Worm (Caenorhabditis elegans) whole organism, young adult: Measurements from ENCODE around the gene sodh-2.

Experiments used
- B0261.1 ChIP-seq: sonication (generic microtip); optimal IDR thresholded peaks from 2 replicates; lab custom pipeline; 2016; ENCODE audit warnings: mild to moderate bottlenecking, missing genetic modification characterization, moderate library complexity, missing compliant biosample characterization
- B0336.3 ChIP-seq: fragments of 200-800 bp; sonication (Bioruptor generic); IDR thresholded peaks from 2 replicates; pipeline ENCODE4 v1.3.6; 2022; ENCODE audit warnings: missing genetic modification characterization, missing compliant biosample characterization
- F22D6.2 ChIP-seq: sonication (generic microtip); optimal IDR thresholded peaks from 2 replicates; lab custom pipeline; 2016; ENCODE audit warnings: mild to moderate bottlenecking, missing genetic modification characterization, missing compliant biosample characterization
- F55B11.4 ChIP-seq: sonication (generic microtip); optimal IDR thresholded peaks from 2 replicates; lab custom pipeline; 2016; ENCODE audit warnings: missing compliant biosample characterization, missing genetic modification characterization, borderline replicate concordance; ENCODE audit not compliant: insufficient read depth
- K11D2.4 ChIP-seq: fragments of 200-800 bp; sonication (Bioruptor generic); IDR thresholded peaks from 2 replicates; pipeline ENCODE4 v1.3.6; 2022; ENCODE audit warnings: missing genetic modification reagents, missing genetic modification characterization, missing compliant biosample characterization
- K12H6.12 ChIP-seq: fragments of 200-800 bp; sonication (Bioruptor generic); optimal IDR thresholded peaks from 2 replicates; lab custom pipeline; 2018; ENCODE audit warnings: mild to moderate bottlenecking, missing genetic modification characterization, missing compliant biosample characterization
- Y53G8AR.9 ChIP-seq: fragments of 200-800 bp; sonication (Bioruptor generic); conservative IDR thresholded peaks from 2 replicates; pipeline ENCODE4 v1.3.6; 2022; ENCODE audit warnings: missing genetic modification reagents, missing genetic modification characterization, missing compliant biosample characterization
- ZK185.1 ChIP-seq: sonication (generic microtip); optimal IDR thresholded peaks from 2 replicates; lab custom pipeline; 2016; ENCODE audit warnings: mild to moderate bottlenecking, missing genetic modification characterization, missing compliant biosample characterization; ENCODE audit not compliant: poor library complexity, severe bottlenecking
- attf-3 ChIP-seq: fragments of 200-800 bp; sonication (Bioruptor generic); conservative IDR thresholded peaks from 2 replicates; pipeline ENCODE4 v1.3.6; 2022; ENCODE audit warnings: missing genetic modification reagents, missing genetic modification characterization, missing compliant biosample characterization
- attf-5 ChIP-seq: fragments of 200-800 bp; sonication (Bioruptor generic); optimal IDR thresholded peaks from 2 replicates; lab custom pipeline; 2018; ENCODE audit warnings: mild to moderate bottlenecking, missing genetic modification characterization, missing compliant biosample characterization
- cebp-1 ChIP-seq, 2 experiments: fragments of 200-800 bp in 1 of 2; sonication (Bioruptor generic) in 1 of 2; sonication (generic microtip) in 1 of 2; IDR thresholded peaks in 1 of 2; optimal IDR thresholded peaks in 1 of 2; 2 replicates each; pipeline versions ENCODE4 v1.3.6 to Lab custom; 2017 to 2022; ENCODE audit warnings: missing compliant biosample characterization in 2 of 2, missing genetic modification characterization in 2 of 2, mild to moderate bottlenecking in 1 of 2, missing genetic modification reagents in 1 of 2, moderate library complexity in 1 of 2
- ceh-27 ChIP-seq: fragments of 200-800 bp; sonication (Bioruptor generic); optimal IDR thresholded peaks from 2 replicates; lab custom pipeline; 2018; ENCODE audit warnings: mild to moderate bottlenecking, missing genetic modification characterization, moderate library complexity, missing compliant biosample characterization
- ceh-79 ChIP-seq: sonication (generic microtip); optimal IDR thresholded peaks from 2 replicates; lab custom pipeline; 2017; ENCODE audit warnings: mild to moderate bottlenecking, missing genetic modification characterization, missing compliant biosample characterization
- egl-18 ChIP-seq: fragments of 200-800 bp; sonication (Bioruptor generic); IDR thresholded peaks from 2 replicates; pipeline ENCODE4 v1.3.6; 2022; ENCODE audit warnings: missing genetic modification reagents, missing genetic modification characterization, missing compliant biosample characterization
- hmg-1.2 ChIP-seq: fragments of 200-800 bp; sonication (Bioruptor generic); IDR thresholded peaks from 2 replicates; pipeline ENCODE4 v1.3.6; 2022; ENCODE audit warnings: missing genetic modification reagents, missing genetic modification characterization, missing compliant biosample characterization
- hrde-1 ChIP-seq: sonication (generic microtip); optimal IDR thresholded peaks from 2 replicates; lab custom pipeline; 2016; ENCODE audit warnings: missing genetic modification characterization, mild to moderate bottlenecking, missing compliant biosample characterization, moderate library complexity, missing genotype, missing genetic modification reagents, borderline replicate concordance
- lag-1 ChIP-seq: fragments of 200-800 bp; sonication (Bioruptor generic); IDR thresholded peaks from 2 replicates; pipeline ENCODE4 v1.3.6; 2022; ENCODE audit warnings: missing genetic modification reagents, missing genetic modification characterization, missing compliant biosample characterization
- let-607 ChIP-seq, 2 experiments: fragments of 200-800 bp in 1 of 2; sonication (Bioruptor generic) in 1 of 2; sonication (generic microtip) in 1 of 2; optimal IDR thresholded peaks; 2 replicates each; lab custom pipeline; 2016 to 2018; ENCODE audit warnings: mild to moderate bottlenecking in 2 of 2, missing compliant biosample characterization in 2 of 2, missing genetic modification characterization in 2 of 2, moderate library complexity in 2 of 2, missing genotype in 1 of 2
- lin-26 ChIP-seq: fragments of 200-800 bp; sonication (Bioruptor generic); IDR thresholded peaks from 2 replicates; pipeline ENCODE4 v1.3.6; 2022; ENCODE audit warnings: missing genetic modification reagents, missing genetic modification characterization, missing compliant biosample characterization
- lin-35 ChIP-seq, 3 experiments: fragments of 150-350 bp in 2 of 3; sonication (generic microtip) in 1 of 3; optimal IDR thresholded peaks; 2 replicates each; lab custom pipeline; 2014 to 2018; ENCODE audit warnings: missing biosample characterization in 3 of 3, missing genetic modification characterization in 3 of 3, missing genetic modification reagents in 3 of 3
- lin-40 ChIP-seq: sonication (generic microtip); optimal IDR thresholded peaks from 2 replicates; lab custom pipeline; 2016; ENCODE audit warnings: missing genetic modification characterization, mild to moderate bottlenecking, missing compliant biosample characterization, missing genotype, missing genetic modification reagents
- lsl-1 ChIP-seq: fragments of 200-800 bp; sonication (Bioruptor generic); optimal IDR thresholded peaks from 2 replicates; lab custom pipeline; 2018; ENCODE audit warnings: mild to moderate bottlenecking, missing genetic modification characterization, moderate library complexity, missing compliant biosample characterization
- lsy-27 ChIP-seq: sonication (generic microtip); optimal IDR thresholded peaks from 2 replicates; lab custom pipeline; 2017; ENCODE audit warnings: missing genetic modification characterization, mild to moderate bottlenecking, missing compliant biosample characterization, antibody characterized with exemption, missing genotype, borderline replicate concordance; ENCODE audit not compliant: insufficient read depth
- madf-3 ChIP-seq: fragments of 200-800 bp; sonication (Bioruptor generic); IDR thresholded peaks from 2 replicates; pipeline ENCODE4 v1.3.6; 2022; ENCODE audit warnings: missing genetic modification reagents, missing genetic modification characterization, missing compliant biosample characterization
- mxl-1 ChIP-seq: sonication (generic microtip); optimal IDR thresholded peaks from 2 replicates; lab custom pipeline; 2016; ENCODE audit warnings: missing genetic modification characterization, missing compliant biosample characterization
- nhr-80 ChIP-seq: sonication (generic microtip); optimal IDR thresholded peaks from 2 replicates; lab custom pipeline; 2016; ENCODE audit warnings: missing genetic modification characterization, missing compliant biosample characterization
- rec-8 ChIP-seq, 2 experiments: sonication (generic microtip); optimal IDR thresholded peaks; 2 replicates each; lab custom pipeline; 2016; ENCODE audit warnings: mild to moderate bottlenecking in 2 of 2, missing genetic modification characterization in 2 of 2, missing genetic modification reagents in 2 of 2, missing genotype in 2 of 2, missing biosample characterization in 1 of 2, missing compliant biosample characterization in 1 of 2, moderate library complexity in 1 of 2
- repo-1 ChIP-seq: sonication (generic microtip); optimal IDR thresholded peaks from 2 replicates; lab custom pipeline; 2017; ENCODE audit warnings: mild to moderate bottlenecking, missing genetic modification characterization, missing compliant biosample characterization
- rpc-1 ChIP-seq, 2 experiments: fragments of 150-350 bp in 1 of 2; sonication (generic microtip) in 1 of 2; optimal IDR thresholded peaks; 2 replicates each; lab custom pipeline; 2014 to 2018; ENCODE audit warnings: missing biosample characterization in 1 of 2, missing genetic modification characterization in 1 of 2, missing genetic modification reagents in 1 of 2, missing genotype in 1 of 2
- snpc-4 ChIP-seq, 5 experiments: fragments of 150-350 bp in 1 of 5; sonication (generic microtip) in 4 of 5; optimal IDR thresholded peaks; 2 replicates each; lab custom pipeline; 2014 to 2018; ENCODE audit warnings: missing genetic modification characterization in 5 of 5, missing biosample characterization in 3 of 5, antibody characterized with exemption in 2 of 5, mild to moderate bottlenecking in 2 of 5, missing compliant biosample characterization in 2 of 5, missing genotype in 2 of 5, moderate library complexity in 2 of 5, missing genetic modification reagents in 1 of 5
- somi-1 ChIP-seq: fragments of 200-800 bp; sonication (Bioruptor generic); optimal IDR thresholded peaks from 2 replicates; lab custom pipeline; 2018; ENCODE audit warnings: mild to moderate bottlenecking, missing genetic modification characterization, missing compliant biosample characterization
- tbp1 ChIP-seq: fragments of 200-800 bp; sonication (Bioruptor generic); optimal IDR thresholded peaks from 2 replicates; lab custom pipeline; 2018; ENCODE audit warnings: mild to moderate bottlenecking, missing genetic modification characterization, missing compliant biosample characterization
- unc-62 ChIP-seq: fragments of 150-350 bp; optimal IDR thresholded peaks from 2 replicates; lab custom pipeline; 2014; ENCODE audit warnings: missing biosample characterization, missing genetic modification reagents, missing genetic modification characterization
- xnd-1 ChIP-seq: sonication (generic microtip); optimal IDR thresholded peaks from 2 replicates; lab custom pipeline; 2016; ENCODE audit warnings: missing genotype, missing genetic modification reagents, missing genetic modification characterization, missing compliant biosample characterization
- ztf-18 ChIP-seq: sonication (generic microtip); optimal IDR thresholded peaks from 2 replicates; lab custom pipeline; 2016; ENCODE audit warnings: missing genotype, mild to moderate bottlenecking, missing genetic modification characterization, missing compliant biosample characterization
- ztf-22 ChIP-seq: fragments of 200-800 bp; sonication (Bioruptor generic); optimal IDR thresholded peaks from 2 replicates; lab custom pipeline; 2018; ENCODE audit warnings: mild to moderate bottlenecking, missing genetic modification characterization, moderate library complexity, missing compliant biosample characterization
- ztf-28 ChIP-seq: fragments of 200-800 bp; sonication (Bioruptor generic); IDR thresholded peaks from 2 replicates; pipeline ENCODE4 v1.3.6; 2022; ENCODE audit warnings: missing genetic modification reagents, missing genetic modification characterization, missing compliant biosample characterization

The sodh-2 gene

DNA sequence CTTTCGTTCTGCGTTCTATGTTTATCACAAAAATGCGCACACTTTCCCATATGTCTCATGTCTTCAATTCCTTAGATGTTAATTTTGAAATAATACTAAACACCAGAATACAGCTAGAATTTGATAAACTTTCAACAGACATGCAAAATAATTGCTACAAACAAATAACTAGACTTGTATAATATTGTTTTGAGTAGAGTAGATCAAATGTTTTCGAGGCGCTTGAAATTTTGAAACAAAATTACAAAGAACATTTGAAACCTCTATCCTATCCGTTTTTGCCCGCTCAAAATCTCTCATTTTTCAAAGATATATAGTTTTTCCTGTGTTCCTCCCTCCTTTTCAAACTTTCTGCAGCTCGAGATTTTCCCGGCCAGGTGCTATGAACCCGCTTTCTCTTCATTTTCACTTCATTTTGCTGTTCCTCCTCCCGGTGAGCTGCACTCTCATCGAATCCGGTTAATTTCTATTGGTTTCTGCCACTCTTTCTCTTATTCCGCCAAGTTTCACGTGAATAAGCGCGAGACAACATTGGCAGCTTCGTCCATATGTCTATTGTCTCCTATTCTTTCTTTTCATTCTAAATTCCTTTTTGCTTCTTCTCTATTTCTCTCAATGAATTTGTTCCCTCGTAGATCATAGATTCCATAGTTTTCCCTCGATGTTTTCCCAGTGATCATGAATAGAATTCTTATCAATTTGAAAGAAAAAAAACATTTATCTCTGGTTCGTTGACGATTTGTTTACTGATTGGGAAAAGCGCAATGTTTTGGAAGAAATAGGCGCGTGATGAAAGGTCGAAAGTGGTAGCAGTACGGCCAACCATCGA is 30.9 kb upstream of the sodh-2 start (continued):
- TF ChIP-seq somi-1: peak; percentile 48
- TF ChIP-seq cebp-1 (GFP tag; IDR thresholded peaks at IDR 0.05; lab: Robert Waterston, UW): no peak
- TF ChIP-seq cebp-1 (tag; optimal IDR thresholded peaks at IDR 0.05; lab: Kevin White, UChicago): peak; percentile 36
- TF ChIP-seq lag-1: no peak
- TF ChIP-seq K11D2.4 (GFP tag; lab: Robert Waterston, UW): 0 out of 2 replicates have a peak, but pooled peaks have one; percentile 48

DNA sequence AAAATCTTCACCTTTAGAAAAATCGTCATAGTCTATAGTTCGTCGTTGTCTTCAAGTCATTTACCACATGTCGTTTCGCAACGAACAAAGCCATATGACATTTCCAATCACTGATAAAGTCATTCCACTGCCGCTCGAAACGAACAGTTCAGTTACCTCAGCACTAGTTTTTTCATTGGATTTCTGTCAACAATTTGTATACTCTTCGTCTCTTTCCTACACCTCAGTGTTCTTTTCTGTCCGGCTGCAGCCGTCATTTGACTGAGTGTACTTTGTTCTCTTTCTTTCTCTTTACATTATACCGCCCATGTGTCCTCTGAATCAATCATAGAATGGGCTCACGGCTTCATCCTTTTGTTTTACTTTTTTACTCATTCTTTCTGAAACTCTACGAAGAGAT is 30.2 kb upstream of the sodh-2 start:
- TF ChIP-seq B0336.3 (GFP tag; lab: Robert Waterston, UW) (peak; percentile 10; the same call in 1 of the 2 replicates), repo-1 (tag; lab: Kevin White, UChicago) (peak; percentile 17), ZK185.1 (tag; lab: Kevin White, UChicago) (peak; percentile 17), lin-40 (tag; lab: Kevin White, UChicago) (peak; percentile 27), F55B11.4 (tag; lab: Kevin White, UChicago) (no peak), K12H6.12 (peak; percentile 56), lin-35 (GFP tag; optimal IDR thresholded peaks at IDR 0.05; lab: Kevin White, UChicago) (peak in 1 of 3 experiments; percentile 24), let-607 (tag; optimal IDR thresholded peaks at IDR 0.05; lab: Kevin White, UChicago) (peak; percentile 40 to 43), lin-26 (peak; percentile 35; the same call in 1 of the 2 replicates), attf-5 (GFP tag; lab: Kevin White, UChicago) (peak; percentile 40), unc-62 (GFP tag; lab: Kevin White, UChicago) (peak; percentile 69), F22D6.2 (tag; lab: Kevin White, UChicago) (no peak), nhr-80 (peak; percentile 82), tbp1 (GFP tag; lab: Kevin White, UChicago) (peak; percentile 26), ztf-22 (GFP tag; lab: Kevin White, UChicago) (no peak), hmg-1.2 (GFP tag; lab: Robert Waterston, UW) (no peak), snpc-4 (GFP tag; optimal IDR thresholded peaks at IDR 0.05; lab: Kevin White, UChicago) (no peak), snpc-4 (tag; optimal IDR thresholded peaks at IDR 0.05; lab: Kevin White, UChicago) (peak in 2 of 4 experiments; percentile 27 to 43), madf-3 (no peak), lsy-27 (tag; lab: Kevin White, UChicago) (no peak), cebp-1 (GFP tag; IDR thresholded peaks at IDR 0.05; lab: Robert Waterston, UW) (peak; percentile 76; the same call in 1 of the 2 replicates), cebp-1 (tag; optimal IDR thresholded peaks at IDR 0.05; lab: Kevin White, UChicago) (peak; percentile 86)

DNA sequence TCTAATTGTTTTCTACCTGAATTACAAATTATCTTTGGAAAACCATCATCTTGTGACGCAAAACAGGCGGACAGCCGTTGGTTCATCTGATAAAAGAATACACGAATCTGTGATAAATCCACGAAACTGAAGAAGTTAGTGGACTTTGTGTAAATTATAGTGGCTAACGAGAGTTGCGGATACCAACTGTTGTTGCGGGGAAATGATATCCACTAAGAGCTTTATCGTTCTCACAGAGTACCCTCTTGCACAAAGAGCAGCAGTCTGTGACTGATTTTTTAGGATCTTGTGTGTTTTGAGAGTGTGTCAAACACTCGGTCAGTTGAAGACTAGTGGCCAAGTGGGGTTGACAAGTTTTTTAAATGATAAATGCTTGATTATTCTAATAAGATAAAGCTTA is 28.6 kb upstream of the sodh-2 start:
- TF ChIP-seq rec-8 (tag; optimal IDR thresholded peaks at IDR 0.05; lab: Kevin White, UChicago) (no peak), F22D6.2 (tag; lab: Kevin White, UChicago) (no peak), egl-18 (GFP tag; lab: Robert Waterston, UW) (no peak), mxl-1 (tag; lab: Kevin White, UChicago) (no peak), ztf-28 (GFP tag; lab: Robert Waterston, UW) (no peak), lsl-1 (no peak), xnd-1 (tag; lab: Kevin White, UChicago) (no peak), ztf-18 (tag; lab: Kevin White, UChicago) (no peak), ceh-79 (tag; lab: Kevin White, UChicago) (no peak), attf-3 (GFP tag; lab: Robert Waterston, UW) (no peak), Y53G8AR.9 (GFP tag; lab: Robert Waterston, UW) (no peak), B0261.1 (tag; lab: Kevin White, UChicago) (no peak), cebp-1 (GFP tag; IDR thresholded peaks at IDR 0.05; lab: Robert Waterston, UW) (no peak), cebp-1 (tag; optimal IDR thresholded peaks at IDR 0.05; lab: Kevin White, UChicago) (no peak), hrde-1 (no peak), ceh-27 (GFP tag; lab: Kevin White, UChicago) (no peak), rpc-1 (optimal IDR thresholded peaks at IDR 0.05; lab: Kevin White, UChicago) (no peak), rpc-1 (tag; optimal IDR thresholded peaks at IDR 0.05; lab: Kevin White, UChicago) (no peak), tbp1 (GFP tag; lab: Kevin White, UChicago) (no peak), B0336.3 (GFP tag; lab: Robert Waterston, UW) (no peak)
